Fruit fly (Drosophila melanogaster) Kc167 (cell line): ENCODE data around the gene CG9743.

Source experiments
- insv ChIP-seq: fragments of >200 bp; optimal IDR thresholded peaks from 3 replicates; lab custom pipeline; 2018; ENCODE audit warnings: missing external identifiers
- psq ChIP-seq: fragments of >200 bp; optimal IDR thresholded peaks from 2 replicates; lab custom pipeline; 2017; ENCODE audit warnings: missing external identifiers
- ttk ChIP-seq: sonication (Bioruptor generic); optimal IDR thresholded peaks from 2 replicates; lab custom pipeline; 2017; ENCODE audit warnings: missing external identifiers

- no peak for TF ChIP-seq insv (lab: Kevin White, UChicago)
- no peak for TF ChIP-seq psq (lab: Kevin White, UChicago)
- TF ChIP-seq ttk, result no peak
Observed at dm6 chr3R:30198793-30199192, 4.0 kb downstream of the CG9743 start.
